Worm (Caenorhabditis elegans) whole organism, midembryonic: ENCODE data around the gene hacd-1.

Experiments
- T22C8.4 ChIP-seq: fragments of 200-800 bp; sonication (Bioruptor generic); IDR thresholded peaks from 2 replicates; pipeline ENCODE4 v1.3.6; 2022; ENCODE audit warnings: missing genetic modification characterization, missing compliant biosample characterization
- cog-1 ChIP-seq: sonication (generic microtip); optimal IDR thresholded peaks from 2 replicates; lab custom pipeline; 2016; ENCODE audit warnings: missing genetic modification characterization, missing compliant biosample characterization
- flt-1 ChIP-seq: fragments of 200-800 bp; sonication (Bioruptor generic); IDR thresholded peaks from 2 replicates; pipeline ENCODE4 v1.3.6; 2022; ENCODE audit warnings: missing genetic modification characterization, missing compliant biosample characterization
- med-1 ChIP-seq: sonication (generic microtip); optimal IDR thresholded peaks from 2 replicates; lab custom pipeline; 2017; ENCODE audit warnings: missing genetic modification characterization, mild to moderate bottlenecking, missing compliant biosample characterization, antibody characterized with exemption, missing genetic modification reagents; ENCODE audit not compliant: insufficient read depth
- ztf-23 ChIP-seq: fragments of 200-800 bp; sonication (Bioruptor generic); IDR thresholded peaks from 2 replicates; pipeline ENCODE4 v1.3.6; 2022; ENCODE audit warnings: missing genetic modification reagents, missing genetic modification characterization, missing compliant biosample characterization
- ztf-29 ChIP-seq: fragments of 200-800 bp; sonication (Bioruptor generic); IDR thresholded peaks from 2 replicates; pipeline ENCODE4 v1.3.6; 2022; ENCODE audit warnings: missing genetic modification reagents, missing genetic modification characterization, missing compliant biosample characterization

DNA sequence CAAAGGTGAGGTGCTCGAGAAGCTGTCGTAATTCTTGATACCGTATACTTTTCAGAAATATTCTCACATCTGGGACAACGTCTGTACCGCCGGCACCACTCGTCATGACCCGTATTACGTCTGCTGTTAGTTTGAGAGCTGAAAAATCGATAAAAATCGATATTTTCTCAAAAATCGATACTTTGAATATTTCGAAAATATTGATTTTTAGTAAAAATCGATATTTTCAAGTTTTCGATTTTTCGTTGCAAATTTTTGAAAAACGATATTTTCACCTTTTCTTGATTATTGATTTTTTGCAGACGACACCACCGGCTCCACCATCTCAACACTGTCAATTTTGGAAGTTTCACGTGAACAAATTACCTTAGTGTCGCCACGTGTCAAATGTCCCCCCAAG lies 35.6 kb downstream of the hacd-1 start:
- TF ChIP-seq ztf-23 (GFP tag; lab: Robert Waterston, UW) (no peak), cog-1 (tag; lab: Kevin White, UChicago) (no peak), ztf-29 (GFP tag; lab: Robert Waterston, UW) (no peak), flt-1 (no peak), T22C8.4 (GFP tag; lab: Robert Waterston, UW) (peak; percentile 80), med-1 (GFP tag; lab: Kevin White, UChicago) (no peak)
